Worm (Caenorhabditis elegans) whole organism, L1 larva: ENCODE results near the gene ncx-1.

Source experiments
- aly-2 ChIP-seq: fragments of 150-350 bp; optimal IDR thresholded peaks from 2 replicates; lab custom pipeline; 2014; ENCODE audit warnings: missing biosample characterization, missing genetic modification characterization
- ama-1 ChIP-seq: fragments of 150-350 bp; optimal IDR thresholded peaks from 2 replicates; lab custom pipeline; 2014
- ceh-82 ChIP-seq, 3 experiments: fragments of 150-350 bp in 1 of 3; sonication (generic microtip) in 2 of 3; optimal IDR thresholded peaks; 2 replicates each; lab custom pipeline; 2014 to 2017; ENCODE audit warnings: missing biosample characterization in 3 of 3, missing genetic modification characterization in 3 of 3
- ces-1 ChIP-seq: fragments of 150-350 bp; optimal IDR thresholded peaks from 2 replicates; lab custom pipeline; 2014; ENCODE audit warnings: missing biosample characterization, missing genetic modification reagents, missing genetic modification characterization
- jun-1 ChIP-seq: fragments of 150-350 bp; optimal IDR thresholded peaks from 2 replicates; lab custom pipeline; 2014; ENCODE audit warnings: missing biosample characterization, missing genetic modification reagents, missing genetic modification characterization
- lin-39 ChIP-seq: fragments of 150-350 bp; optimal IDR thresholded peaks from 2 replicates; lab custom pipeline; 2014; ENCODE audit warnings: missing biosample characterization, missing genetic modification reagents, missing genetic modification characterization
- tlp-1 ChIP-seq: fragments of 150-350 bp; optimal IDR thresholded peaks from 2 replicates; lab custom pipeline; 2014; ENCODE audit warnings: missing biosample characterization, missing genetic modification characterization
- unc-62 ChIP-seq: fragments of 150-350 bp; optimal IDR thresholded peaks from 2 replicates; lab custom pipeline; 2014; ENCODE audit warnings: missing biosample characterization, missing genetic modification reagents, missing genetic modification characterization
- xbp-1 ChIP-seq: sonication (generic microtip); optimal IDR thresholded peaks from 2 replicates; lab custom pipeline; 2016; ENCODE audit warnings: missing genetic modification characterization, missing compliant biosample characterization

DNA sequence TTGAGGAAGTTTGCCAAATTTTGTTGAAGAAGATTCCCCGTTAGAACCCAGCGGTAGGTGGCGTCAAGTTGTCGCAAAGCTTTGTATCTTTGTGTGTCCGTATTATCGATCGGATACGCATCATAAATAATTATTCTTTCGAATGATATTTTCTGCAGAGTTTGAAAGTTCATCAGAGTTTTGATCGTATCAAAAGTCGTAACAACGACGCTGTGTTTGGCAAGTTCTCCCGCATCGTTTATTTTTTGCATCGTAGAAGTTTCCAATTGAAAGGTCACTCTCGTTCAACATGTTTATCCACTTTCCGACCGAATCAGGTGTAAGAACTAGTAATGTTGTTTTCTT is 42.6 kb upstream of the ncx-1 start:
- TF ChIP-seq unc-62 (GFP tag; lab: Kevin White, UChicago) (no peak), aly-2 (no peak), jun-1 (tag; lab: Kevin White, UChicago) (no peak), ceh-82 (tag; optimal IDR thresholded peaks at IDR 0.05; lab: Kevin White, UChicago) (no peak), lin-39 (tag; lab: Kevin White, UChicago) (no peak), ces-1 (no peak), tlp-1 (no peak), xbp-1 (no peak), ama-1 (lab: Kevin White, UChicago) (no peak)
